Worm (Caenorhabditis elegans) whole organism, midembryonic: ENCODE data around the gene nhx-3.

ENCODE experiments used
- T22C8.4 ChIP-seq: fragments of 200-800 bp; sonication (Bioruptor generic); IDR thresholded peaks from 2 replicates; pipeline ENCODE4 v1.3.6; 2022; ENCODE audit warnings: missing genetic modification characterization, missing compliant biosample characterization
- cog-1 ChIP-seq: sonication (generic microtip); optimal IDR thresholded peaks from 2 replicates; lab custom pipeline; 2016; ENCODE audit warnings: missing genetic modification characterization, missing compliant biosample characterization
- flt-1 ChIP-seq: fragments of 200-800 bp; sonication (Bioruptor generic); IDR thresholded peaks from 2 replicates; pipeline ENCODE4 v1.3.6; 2022; ENCODE audit warnings: missing genetic modification characterization, missing compliant biosample characterization
- ref-1 ChIP-seq: fragments of 200-800 bp; sonication (Bioruptor generic); conservative IDR thresholded peaks from 2 replicates; pipeline ENCODE4 v1.3.6; 2022; ENCODE audit warnings: missing genetic modification reagents, missing genetic modification characterization, missing compliant biosample characterization
- ztf-23 ChIP-seq: fragments of 200-800 bp; sonication (Bioruptor generic); IDR thresholded peaks from 2 replicates; pipeline ENCODE4 v1.3.6; 2022; ENCODE audit warnings: missing genetic modification reagents, missing genetic modification characterization, missing compliant biosample characterization
- ztf-29 ChIP-seq: fragments of 200-800 bp; sonication (Bioruptor generic); IDR thresholded peaks from 2 replicates; pipeline ENCODE4 v1.3.6; 2022; ENCODE audit warnings: missing genetic modification reagents, missing genetic modification characterization, missing compliant biosample characterization

ce11 chrV:7575563-7575962, 30.2 kb upstream of the nhx-3 start, which contains the start of the genes snu-66 and ints-9:
- TF ChIP-seq ref-1, result no peak
- no peak for TF ChIP-seq cog-1 (tag; lab: Kevin White, UChicago)
- TF ChIP-seq flt-1 (GFP tag; lab: Robert Waterston, UW), result no peak
- TF ChIP-seq T22C8.4 (GFP tag; lab: Robert Waterston, UW), result no peak
- TF ChIP-seq ztf-29 (GFP tag; lab: Robert Waterston, UW), result no peak
- TF ChIP-seq ztf-23, result no peak
